Fruit fly (Drosophila melanogaster) whole organism, larva: Measurements from ENCODE around the gene eEF1alpha2.
A peak's percentile ranks its signal among the peaks of the same experiment; 100 is the strongest.

ENCODE experiments used
- noc ChIP-seq: fragments of 200-800 bp; sonication (Bioruptor generic); optimal IDR thresholded peaks from 3 replicates; lab custom pipeline; 2019; ENCODE audit warnings: missing biosample characterization, mild to moderate bottlenecking, missing genetic modification characterization, moderate library complexity

Gene eEF1alpha2

DNA sequence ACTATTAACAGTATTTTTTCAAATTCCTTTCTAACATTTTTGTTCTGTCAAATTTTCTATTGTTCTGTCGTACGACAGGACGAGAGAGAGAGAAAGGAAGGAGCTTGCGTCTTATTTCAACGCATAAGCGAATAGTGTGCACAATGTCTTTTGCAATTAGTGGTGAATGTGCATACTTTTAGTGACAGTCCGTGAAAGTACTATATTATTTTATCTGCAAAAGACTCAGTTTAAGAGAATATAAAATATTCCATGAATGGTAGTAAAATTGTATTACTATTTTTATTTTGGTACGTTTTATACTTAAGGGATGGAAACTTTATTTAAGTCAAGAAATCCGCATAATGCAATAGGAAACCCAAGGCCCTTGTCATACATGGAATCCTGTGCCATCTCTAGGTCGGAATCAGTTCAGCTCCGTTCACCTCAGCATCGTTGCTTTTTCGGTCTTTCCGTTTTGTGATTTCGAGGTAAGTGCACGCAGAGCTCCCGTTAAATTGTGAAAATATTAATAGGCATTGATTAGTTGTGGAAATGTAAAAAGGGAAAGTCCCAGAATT is at the start of gene eEF1alpha2:
Gene eEF1alpha2, plus strand, starts transcription at position 409 of the 560 bp plus-strand sequence.
- no peak for TF ChIP-seq noc (tag; lab: Kevin White, UChicago)

DNA sequence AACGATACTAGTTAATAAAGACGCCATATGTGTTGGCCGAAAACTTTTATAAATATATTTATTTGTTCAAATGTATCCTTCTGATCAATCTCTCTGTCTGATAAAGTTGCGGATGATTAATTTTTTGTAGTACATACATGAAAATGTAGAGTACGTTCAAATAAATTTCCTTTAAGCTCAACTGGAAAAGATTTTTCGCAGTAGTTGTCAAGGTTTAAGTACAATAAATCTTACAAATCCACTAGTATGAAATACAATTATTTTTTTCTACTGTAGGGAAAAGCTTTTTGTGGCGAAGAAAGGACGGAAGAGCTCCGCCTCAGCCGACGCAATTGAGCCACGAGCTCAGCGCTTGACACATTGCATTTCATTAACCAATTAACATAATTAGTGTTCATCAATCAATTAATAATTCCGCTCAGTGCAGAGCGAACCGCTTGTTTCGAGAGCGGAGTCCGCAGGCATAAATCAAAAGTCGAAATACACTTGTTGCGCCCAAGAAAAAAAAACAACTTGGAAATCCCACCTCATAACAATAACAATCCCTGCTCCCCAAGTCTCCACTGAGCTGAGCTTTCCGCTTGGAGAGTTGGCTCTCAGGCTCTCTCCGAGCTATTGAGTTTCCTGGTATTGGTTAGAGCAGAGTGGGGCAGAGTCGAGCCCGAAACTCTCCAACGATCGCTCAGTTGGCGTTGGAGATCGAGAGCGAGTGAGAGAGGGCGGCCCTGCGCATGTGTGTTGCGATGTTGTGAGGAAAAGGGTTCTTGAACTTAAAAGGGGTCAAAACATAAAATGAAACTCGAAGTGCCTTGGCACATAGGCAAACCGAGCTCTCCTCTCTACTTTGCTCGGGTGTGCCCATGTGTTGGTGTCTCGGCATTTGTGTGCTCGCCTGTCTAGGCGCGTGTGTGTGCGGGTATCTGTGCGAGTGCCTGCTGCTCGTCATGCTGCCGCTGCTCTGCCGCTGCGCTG is 49.3 kb upstream of the eEF1alpha2 start:
- no peak for TF ChIP-seq noc (tag; lab: Kevin White, UChicago)

DNA sequence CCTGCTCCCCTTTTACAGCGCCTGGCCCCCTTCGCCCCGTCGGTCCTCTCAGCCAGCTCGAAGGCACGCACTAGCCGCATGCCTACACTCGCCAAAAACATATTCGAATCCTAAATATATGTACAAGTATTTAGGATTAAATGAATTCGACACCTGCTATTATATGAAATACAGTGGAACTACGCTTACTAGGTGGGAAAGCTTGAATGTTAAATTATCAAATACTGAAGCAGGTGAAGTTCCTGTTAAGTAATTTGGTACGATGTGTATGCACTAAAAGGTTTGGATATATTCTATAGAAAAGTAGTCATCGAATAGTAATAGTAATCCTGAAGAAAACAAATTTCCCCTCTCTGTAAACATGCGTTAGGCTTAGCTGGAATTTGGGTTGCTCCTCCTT is 48.5 kb upstream of the eEF1alpha2 start:
- TF ChIP-seq noc (tag; lab: Kevin White, UChicago): peak; percentile 29

DNA sequence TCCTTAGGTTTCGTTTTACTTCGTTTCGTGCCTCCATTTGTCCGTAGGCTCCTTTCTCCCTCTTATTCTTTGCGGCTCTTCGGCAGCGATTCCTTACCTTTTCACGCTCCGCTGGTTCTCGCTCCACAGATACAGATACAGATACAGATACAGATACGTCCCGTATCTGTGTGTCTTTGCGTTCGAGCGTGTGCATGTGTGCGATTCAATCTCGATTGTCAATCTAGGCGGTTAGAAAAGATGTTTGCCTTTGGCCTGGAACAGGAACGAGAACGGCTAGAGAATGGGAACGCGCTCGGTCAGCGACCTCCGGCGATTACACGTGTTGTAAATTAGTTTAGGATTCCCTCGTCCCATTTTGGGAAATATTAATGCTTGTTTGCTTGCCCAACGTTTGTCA is 47.8 kb upstream of the eEF1alpha2 start:
- no peak for TF ChIP-seq noc (tag; lab: Kevin White, UChicago)

DNA sequence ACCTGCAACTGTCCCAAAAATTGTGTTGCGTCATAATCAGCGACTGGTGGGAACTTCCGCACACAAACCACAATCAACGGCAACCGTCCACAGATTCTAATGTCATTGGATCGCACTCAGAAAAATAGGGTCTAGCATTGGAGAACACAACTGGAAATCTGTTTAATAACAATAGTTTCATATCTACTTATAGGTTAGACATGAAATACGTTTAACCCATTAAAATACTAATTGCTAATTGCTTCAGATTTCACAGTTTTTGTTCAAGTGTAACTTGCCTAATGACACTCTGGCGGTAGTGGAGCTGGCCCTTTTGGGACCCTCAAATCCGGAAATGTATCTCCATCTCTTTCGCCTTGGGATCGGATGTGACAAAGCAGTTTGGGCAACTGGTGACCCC is 41.6 kb upstream of the eEF1alpha2 start:
- no peak for TF ChIP-seq noc (tag; lab: Kevin White, UChicago)

DNA sequence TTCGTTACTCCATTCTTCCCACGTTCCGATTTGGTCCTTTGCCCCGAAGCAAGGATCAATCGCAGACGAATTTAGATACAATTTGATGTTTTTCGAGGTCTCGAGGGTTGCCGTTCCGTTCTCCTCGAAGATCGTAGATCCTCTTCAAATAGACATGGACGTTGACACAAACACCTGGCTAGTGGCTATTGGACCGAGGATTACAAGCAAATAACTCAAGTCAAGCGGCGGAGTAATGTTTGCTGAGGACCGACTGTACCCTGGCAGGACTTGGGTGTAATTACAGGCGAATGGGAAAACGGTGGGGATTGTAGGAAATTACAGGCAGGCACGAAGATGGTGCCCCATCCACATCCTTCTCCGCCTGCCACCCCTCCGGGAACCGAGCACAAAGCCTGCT is 40.7 kb upstream of the eEF1alpha2 start:
- no peak for TF ChIP-seq noc (tag; lab: Kevin White, UChicago)

DNA sequence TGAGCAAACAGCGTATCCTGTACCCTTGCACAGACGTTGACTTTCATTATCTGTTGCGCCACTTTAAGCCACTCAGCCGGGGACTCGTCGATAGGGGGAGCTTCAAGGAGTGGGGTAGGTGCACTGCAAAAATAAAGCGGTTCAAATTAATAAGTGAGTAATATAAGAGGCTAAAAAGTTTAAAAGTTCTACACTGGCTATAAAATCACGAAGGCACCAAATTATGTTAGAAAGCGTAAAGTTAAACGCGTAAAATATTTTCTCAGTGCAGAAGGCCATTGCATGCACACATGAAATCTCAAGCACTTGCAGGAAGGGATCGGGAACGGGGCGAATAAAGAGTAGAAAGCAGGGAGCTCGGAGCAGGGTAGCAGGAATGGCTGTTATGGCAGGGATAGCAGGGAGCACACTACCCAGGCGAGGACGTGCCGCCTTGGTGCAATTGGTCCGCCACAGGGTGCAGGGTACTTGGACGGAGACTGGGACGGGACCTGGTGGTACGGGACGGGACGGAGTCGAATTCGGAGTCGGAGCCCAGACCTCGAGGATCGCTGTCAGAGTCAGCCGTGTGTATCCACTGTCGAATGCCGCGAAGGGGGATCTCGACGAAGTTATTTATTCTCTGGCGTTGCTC is 40.0 kb upstream of the eEF1alpha2 start:
- TF ChIP-seq noc (tag; lab: Kevin White, UChicago): no peak

DNA sequence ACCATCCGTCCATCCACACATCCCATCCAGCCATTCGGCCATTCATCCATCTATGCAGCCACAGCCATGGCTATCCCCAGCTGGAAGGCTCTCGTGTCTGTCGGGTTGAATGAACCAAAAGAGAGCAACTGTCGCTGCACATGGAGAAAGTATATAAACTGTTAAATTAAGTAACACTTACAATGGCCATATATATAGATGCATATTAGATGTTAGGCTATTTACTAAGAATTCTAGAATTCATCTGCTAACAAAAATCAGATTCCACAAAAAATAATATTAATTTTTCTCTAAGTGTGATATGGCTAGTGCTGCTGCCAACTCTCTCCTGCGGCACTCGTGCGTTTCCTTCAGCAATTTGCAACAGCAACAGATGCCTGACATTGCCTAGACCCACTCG is 38.1 kb upstream of the eEF1alpha2 start:
- TF ChIP-seq noc (tag; lab: Kevin White, UChicago): no peak

DNA sequence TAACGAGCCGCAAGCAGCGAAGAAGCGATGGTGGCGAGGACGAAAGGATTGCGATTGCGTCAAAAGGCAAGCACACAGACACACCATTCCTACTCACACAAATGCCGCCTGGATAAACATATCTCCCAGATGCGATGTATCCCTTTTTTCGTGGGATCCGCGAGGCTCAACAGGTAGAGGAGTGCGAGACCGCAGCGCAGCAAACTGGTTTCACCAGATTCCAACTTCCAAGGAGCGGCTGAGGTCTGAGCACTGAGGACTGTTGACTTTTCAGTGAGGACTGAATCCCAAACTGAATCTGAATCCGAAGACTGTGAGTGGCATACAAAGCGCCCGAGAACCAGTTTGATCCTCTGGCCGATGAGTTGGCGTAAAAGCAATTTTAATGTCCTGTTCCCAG is 36.3 kb upstream of the eEF1alpha2 start:
- no peak for TF ChIP-seq noc (tag; lab: Kevin White, UChicago)

DNA sequence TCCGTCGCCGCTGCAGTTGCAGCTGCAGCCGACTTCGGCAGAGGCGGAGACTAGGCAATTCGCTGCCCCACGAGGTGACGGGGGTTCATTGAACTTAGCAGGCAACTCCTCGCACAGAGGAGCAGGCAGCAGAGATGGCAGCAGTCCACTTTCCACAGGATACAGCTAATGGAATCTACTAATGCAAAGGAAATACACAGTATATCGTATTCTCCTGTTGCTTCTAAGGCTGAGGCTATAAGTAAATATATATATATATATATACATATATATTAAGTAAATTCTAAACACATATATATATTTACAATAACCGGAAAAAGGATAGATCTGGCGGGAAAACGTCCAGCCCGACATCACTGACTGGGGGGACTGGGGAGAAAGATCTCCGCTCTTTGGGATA is 34.9 kb upstream of the eEF1alpha2 start:
- no peak for TF ChIP-seq noc (tag; lab: Kevin White, UChicago)

DNA sequence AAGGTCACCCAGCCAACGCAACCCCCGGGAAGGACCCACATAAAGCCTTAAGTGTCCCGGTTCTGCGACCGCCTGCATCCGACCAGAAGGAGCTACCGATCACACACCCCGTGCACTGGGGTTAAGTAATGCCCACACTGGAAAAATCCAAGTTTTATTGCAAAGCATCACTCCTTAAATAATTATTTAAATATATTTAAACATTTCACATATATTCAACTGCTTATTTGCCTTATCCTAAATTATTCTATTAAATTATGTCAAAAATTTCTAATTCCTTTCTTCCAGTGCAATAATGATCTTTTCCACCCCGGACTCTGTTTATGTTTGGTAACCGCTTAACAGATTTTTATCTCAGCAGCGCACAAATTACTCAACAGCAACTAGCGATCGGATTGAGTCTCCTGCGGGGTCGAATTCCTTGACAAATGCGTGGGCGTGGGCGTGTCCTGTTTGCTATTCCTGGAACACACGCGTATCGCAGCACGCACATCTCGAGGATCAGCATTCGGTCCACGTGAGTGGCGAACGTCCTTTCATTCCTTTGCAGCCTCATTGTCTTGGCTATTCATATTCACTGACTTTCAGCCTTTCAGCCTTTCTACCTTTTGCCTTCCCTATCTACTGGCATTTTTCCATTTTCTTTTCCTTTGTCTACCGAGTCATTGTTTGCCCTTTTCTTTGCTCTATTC is 33.6 kb upstream of the eEF1alpha2 start:
- no peak for TF ChIP-seq noc (tag; lab: Kevin White, UChicago)

DNA sequence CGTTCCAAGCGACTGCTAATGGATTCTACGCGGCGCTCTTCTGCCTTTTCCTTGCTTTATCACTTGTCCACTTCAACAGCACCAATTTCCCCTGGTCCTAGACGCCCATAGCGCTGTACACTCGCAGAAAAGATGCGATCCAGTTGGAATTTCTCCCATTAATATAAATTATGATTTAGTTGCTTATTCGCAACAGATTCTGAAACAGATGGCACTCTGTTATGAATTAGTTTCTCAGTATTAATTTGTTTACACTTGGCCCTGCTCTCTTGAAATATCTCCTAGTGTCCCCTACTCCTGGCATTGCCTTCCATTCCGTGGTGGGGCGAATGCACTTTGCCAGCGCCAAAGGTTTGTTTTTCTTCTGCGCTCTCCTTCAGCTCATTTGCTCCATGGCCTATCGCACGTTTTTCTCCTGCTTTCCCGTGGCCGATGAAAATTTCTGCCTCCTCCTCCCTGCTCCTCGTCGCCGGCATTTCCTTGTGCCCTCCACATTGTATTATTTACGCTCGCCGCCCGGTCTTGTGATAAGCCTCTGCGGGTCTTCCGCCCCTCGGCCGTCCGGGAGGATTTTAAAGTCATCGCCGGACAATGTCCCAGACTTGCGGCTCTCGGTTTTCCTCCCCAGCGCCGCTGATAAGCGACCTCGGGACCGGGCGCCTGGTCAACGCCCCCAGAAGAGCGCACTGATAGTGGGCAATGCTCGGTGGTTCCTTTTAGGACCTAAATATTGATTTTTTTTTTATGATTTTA is 31.9 kb upstream of the eEF1alpha2 start:
- TF ChIP-seq noc (tag; lab: Kevin White, UChicago): no peak

DNA sequence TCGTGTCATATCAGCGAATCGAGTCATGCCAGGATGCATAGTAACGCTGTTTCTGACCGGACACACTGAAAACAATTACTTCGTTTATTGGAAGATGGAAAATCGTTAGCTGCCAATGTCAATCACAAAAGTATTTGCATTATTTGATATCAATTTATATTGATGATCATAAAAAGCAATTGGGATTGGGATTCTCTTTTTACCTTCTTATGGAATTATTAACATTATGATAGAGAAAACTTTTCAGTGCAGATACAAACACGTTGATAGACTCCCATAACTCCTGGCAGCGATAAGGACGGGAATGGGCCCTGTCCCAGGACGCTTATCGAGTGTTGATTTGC is 31.4 kb upstream of the eEF1alpha2 start:
- no peak for TF ChIP-seq noc (tag; lab: Kevin White, UChicago)

DNA sequence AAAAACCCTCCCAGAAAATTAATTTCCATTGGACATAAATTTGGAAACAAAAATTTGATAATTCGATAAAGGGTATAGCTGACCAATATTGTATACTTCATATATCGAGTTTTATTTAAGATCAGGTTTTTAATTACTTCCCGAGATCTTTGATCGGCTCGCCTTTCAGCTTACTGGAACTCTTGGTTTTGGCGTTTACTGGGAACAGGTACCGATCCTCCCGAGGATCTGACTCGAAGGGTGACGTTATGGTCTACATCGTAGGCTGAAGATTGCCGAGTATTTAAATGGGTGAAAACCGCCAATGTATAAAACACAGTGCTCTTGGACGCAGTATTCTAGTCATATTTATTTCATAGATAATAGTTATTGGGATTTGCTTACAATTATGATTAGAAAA is 30.0 kb upstream of the eEF1alpha2 start, which contains the start of gene CG42693:
Gene CG42693, minus strand, starts transcription at position 101 of the 400 bp plus-strand sequence.
- TF ChIP-seq noc (tag; lab: Kevin White, UChicago): no peak

DNA sequence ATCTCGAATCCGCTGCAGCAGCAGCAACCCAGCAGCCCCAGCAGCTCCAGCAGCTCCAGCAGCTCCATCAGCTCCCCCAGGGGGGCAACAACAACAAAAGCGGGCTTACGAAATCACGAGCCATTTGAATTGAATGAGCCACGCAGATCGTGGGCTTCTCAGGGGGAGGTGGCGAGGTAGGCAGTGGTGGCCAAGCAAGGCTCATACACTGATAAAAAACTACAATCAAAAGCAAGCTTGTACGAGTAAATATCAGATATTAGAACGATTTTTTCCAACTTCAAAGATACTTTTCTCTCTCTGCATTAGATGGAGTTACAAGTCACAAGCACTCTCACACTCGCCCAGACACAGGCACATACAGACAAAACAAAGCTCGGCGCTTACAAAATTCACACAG is 29.1 kb upstream of the eEF1alpha2 start:
- TF ChIP-seq noc (tag; lab: Kevin White, UChicago): no peak
